Fruit fly (Drosophila melanogaster) whole organism, embryonic: ENCODE results near the gene CG3662.

Source experiments
- Ada2b ChIP-seq: fragments of 200-800 bp; sonication (Bioruptor generic); IDR thresholded peaks from 2 replicates; pipeline ENCODE4 v1.3.6; 2022; ENCODE audit warnings: missing biosample characterization, missing genetic modification characterization
- Bdp1 ChIP-seq: fragments of 200-800 bp; sonication (Bioruptor generic); optimal IDR thresholded peaks from 3 replicates; lab custom pipeline; 2016; ENCODE audit warnings: missing biosample characterization, missing genetic modification characterization
- Blimp-1 ChIP-seq: fragments of 200-800 bp; sonication (Bioruptor generic); optimal IDR thresholded peaks from 3 replicates; lab custom pipeline; 2018; ENCODE audit warnings: missing biosample characterization, missing genetic modification characterization, mild to moderate bottlenecking, moderate library complexity, missing genetic modification reagents
- CG12155 ChIP-seq: fragments of 200-800 bp; sonication (Bioruptor generic); optimal IDR thresholded peaks from 3 replicates; lab custom pipeline; 2016; ENCODE audit warnings: missing biosample characterization, missing genetic modification characterization
- CG14860 ChIP-seq: fragments of 200-800 bp; sonication (Bioruptor generic); IDR thresholded peaks from 3 replicates; pipeline ENCODE4 v1.3.6; 2022; ENCODE audit warnings: missing biosample characterization, missing genetic modification characterization; ENCODE audit not compliant: partially characterized antibody
- CG15601 ChIP-seq: fragments of 200-800 bp; sonication (Bioruptor generic); optimal IDR thresholded peaks from 3 replicates; lab custom pipeline; 2019; ENCODE audit warnings: missing biosample characterization, mild to moderate bottlenecking, missing genetic modification characterization, moderate library complexity
- CG1603 ChIP-seq: fragments of 200-800 bp; sonication (Bioruptor generic); optimal IDR thresholded peaks from 2 replicates; lab custom pipeline; 2019; ENCODE audit warnings: missing biosample characterization, mild to moderate bottlenecking, missing genetic modification characterization, moderate library complexity
- CG16779 ChIP-seq: fragments of 200-800 bp; sonication (Bioruptor generic); IDR thresholded peaks from 2 replicates; pipeline ENCODE4 v1.3.6; 2022; ENCODE audit warnings: missing biosample characterization, missing genetic modification characterization
- CG16863 ChIP-seq: fragments of 200-800 bp; sonication (Bioruptor generic); optimal IDR thresholded peaks from 3 replicates; lab custom pipeline; 2016; ENCODE audit warnings: missing biosample characterization, missing genetic modification characterization
- CG17359 ChIP-seq: fragments of 200-800 bp; sonication (Bioruptor generic); optimal IDR thresholded peaks from 3 replicates; lab custom pipeline; 2018; ENCODE audit warnings: missing biosample characterization, mild to moderate bottlenecking, missing genetic modification characterization, moderate library complexity
- CG18599 ChIP-seq: fragments of 200-800 bp; sonication (Bioruptor generic); optimal IDR thresholded peaks from 3 replicates; lab custom pipeline; 2017; ENCODE audit warnings: missing biosample characterization, missing genetic modification characterization, mild to moderate bottlenecking, moderate library complexity, missing genetic modification reagents
- CG2889 ChIP-seq: fragments of 200-800 bp; sonication (Bioruptor generic); IDR thresholded peaks from 3 replicates; pipeline ENCODE4 v1.3.6; 2022; ENCODE audit warnings: missing biosample characterization, missing genetic modification characterization
- CG30403 ChIP-seq: fragments of 200-800 bp; sonication (Bioruptor generic); optimal IDR thresholded peaks from 3 replicates; lab custom pipeline; 2016; ENCODE audit warnings: missing biosample characterization, missing genetic modification characterization
- CG32767 ChIP-seq: fragments of 200-800 bp; sonication (Bioruptor generic); IDR thresholded peaks from 2 replicates; pipeline ENCODE4 v1.3.6; 2022; ENCODE audit warnings: missing biosample characterization, missing genetic modification characterization
- CG3726 ChIP-seq: fragments of 200-800 bp; sonication (Bioruptor generic); IDR thresholded peaks from 3 replicates; pipeline ENCODE4, ENCODE4 v1.3.6; 2022; ENCODE audit warnings: missing biosample characterization, missing genetic modification characterization
- CG4820 ChIP-seq: fragments of 200-800 bp; sonication (Bioruptor generic); optimal IDR thresholded peaks from 3 replicates; lab custom pipeline; 2016; ENCODE audit warnings: missing biosample characterization, missing genetic modification characterization
- CG6683 ChIP-seq: fragments of 200-800 bp; sonication (Bioruptor generic); optimal IDR thresholded peaks from 2 replicates; lab custom pipeline; 2017; ENCODE audit warnings: missing biosample characterization, mild to moderate bottlenecking, missing genetic modification characterization, missing genetic modification reagents
- CG7271 ChIP-seq: fragments of 200-800 bp; sonication (Bioruptor generic); optimal IDR thresholded peaks from 2 replicates; lab custom pipeline; 2018; ENCODE audit warnings: missing biosample characterization, mild to moderate bottlenecking, missing genetic modification characterization, moderate library complexity
- CG7556 ChIP-seq: fragments of 200-800 bp; sonication (Bioruptor generic); optimal IDR thresholded peaks from 2 replicates; lab custom pipeline; 2017; ENCODE audit warnings: missing biosample characterization, mild to moderate bottlenecking, missing genetic modification characterization
- CG8290 ChIP-seq, 3 experiments: fragments of 200-800 bp; sonication (Bioruptor generic); optimal IDR thresholded peaks; 2 replicates each; lab custom pipeline; 2016 to 2019; ENCODE audit warnings: missing biosample characterization in 3 of 3, missing genetic modification characterization in 3 of 3, mild to moderate bottlenecking in 2 of 3, moderate library complexity in 1 of 3
- CG8478 ChIP-seq: fragments of >200 bp; optimal IDR thresholded peaks from 2 replicates; lab custom pipeline; 2018
- CHES-1-like ChIP-seq: fragments of 200-800 bp; sonication (Bioruptor generic); optimal IDR thresholded peaks from 2 replicates; lab custom pipeline; 2016; ENCODE audit warnings: missing biosample characterization, missing genetic modification characterization
- D ChIP-seq, 2 experiments: fragments of 200-800 bp in 1 of 2; fragments of >200 bp in 1 of 2; sonication (Bioruptor generic) in 1 of 2; optimal IDR thresholded peaks; 2 replicates in 1 of 2; 3 replicates in 1 of 2; lab custom pipeline; 2017; ENCODE audit warnings: mild to moderate bottlenecking in 1 of 2, missing biosample characterization in 1 of 2, missing genetic modification characterization in 1 of 2, missing genetic modification reagents in 1 of 2
- D19A ChIP-seq: fragments of 200-800 bp; optimal IDR thresholded peaks from 3 replicates; lab custom pipeline; 2019; ENCODE audit warnings: missing biosample characterization, mild to moderate bottlenecking, missing genetic modification characterization, moderate library complexity
- Doc2 ChIP-seq: fragments of 200-800 bp; sonication (Bioruptor generic); IDR thresholded peaks from 2 replicates; pipeline ENCODE4 v1.3.6; 2022; ENCODE audit warnings: missing biosample characterization, missing genetic modification characterization
- E2f1 ChIP-seq: fragments of 200-800 bp; sonication (Bioruptor generic); IDR thresholded peaks from 2 replicates; pipeline ENCODE4 v1.3.6; 2022; ENCODE audit warnings: missing biosample characterization, missing genetic modification characterization
- HLH3B ChIP-seq: fragments of 200-800 bp; sonication (Bioruptor generic); IDR thresholded peaks from 2 replicates; pipeline ENCODE4 v1.3.6; 2022; ENCODE audit warnings: missing biosample characterization, missing genetic modification characterization
- Hmx ChIP-seq: fragments of 200-800 bp; sonication (Bioruptor generic); optimal IDR thresholded peaks from 2 replicates; lab custom pipeline; 2016; ENCODE audit warnings: missing biosample characterization, missing genetic modification characterization
- Hr3 ChIP-seq: fragments of 200-800 bp; sonication (Bioruptor generic); optimal IDR thresholded peaks from 3 replicates; lab custom pipeline; 2016; ENCODE audit warnings: missing biosample characterization, missing genetic modification characterization
- MESR4 ChIP-seq: fragments of 200-800 bp; sonication (Bioruptor generic); optimal IDR thresholded peaks from 2 replicates; lab custom pipeline; 2018; ENCODE audit warnings: missing biosample characterization, mild to moderate bottlenecking, missing genetic modification characterization, moderate library complexity
- Nf-YB ChIP-seq: fragments of 200-800 bp; sonication (Bioruptor generic); optimal IDR thresholded peaks from 3 replicates; lab custom pipeline; 2019; ENCODE audit warnings: missing biosample characterization, mild to moderate bottlenecking, missing genetic modification characterization, moderate library complexity
- aop ChIP-seq: fragments of 200-800 bp; sonication (Bioruptor generic); IDR thresholded peaks from 2 replicates; pipeline ENCODE4 v1.3.6; 2022; ENCODE audit warnings: missing biosample characterization, missing genetic modification characterization
- ato ChIP-seq: fragments of 200-800 bp; sonication (Bioruptor generic); IDR thresholded peaks from 2 replicates; pipeline ENCODE4 v1.3.6; 2022; ENCODE audit warnings: missing biosample characterization, missing genetic modification characterization; ENCODE audit not compliant: partially characterized antibody
- br ChIP-seq: fragments of >200 bp; optimal IDR thresholded peaks from 2 replicates; lab custom pipeline; 2017
- chn ChIP-seq: fragments of 200-800 bp; sonication (Bioruptor generic); optimal IDR thresholded peaks from 2 replicates; lab custom pipeline; 2016; ENCODE audit warnings: missing biosample characterization, missing genetic modification characterization
- ewg ChIP-seq: fragments of 200-800 bp; sonication (Bioruptor generic); optimal IDR thresholded peaks from 3 replicates; lab custom pipeline; 2017; ENCODE audit warnings: mild to moderate bottlenecking, missing biosample characterization, missing genetic modification reagents, missing genetic modification characterization
- grn ChIP-seq: fragments of 200-800 bp; sonication (Bioruptor generic); optimal IDR thresholded peaks from 3 replicates; lab custom pipeline; 2017; ENCODE audit warnings: missing biosample characterization, missing genetic modification characterization
- h ChIP-seq: fragments of >200 bp; optimal IDR thresholded peaks from 2 replicates; lab custom pipeline; 2017
- hkb ChIP-seq, 2 experiments: fragments of 200-800 bp in 1 of 2; fragments of >200 bp in 1 of 2; sonication (Bioruptor generic) in 1 of 2; IDR thresholded peaks in 1 of 2; optimal IDR thresholded peaks in 1 of 2; 2 replicates each; pipeline versions ENCODE4 v1.3.6 to Lab custom; 2017 to 2022; ENCODE audit warnings: missing biosample characterization in 1 of 2, missing genetic modification characterization in 1 of 2
- hth ChIP-seq: fragments of >200 bp; optimal IDR thresholded peaks from 2 replicates; lab custom pipeline; 2017; ENCODE audit warnings: inconsistent platforms
- lmd ChIP-seq: fragments of 200-800 bp; sonication (Bioruptor generic); IDR thresholded peaks from 2 replicates; pipeline ENCODE4 v1.3.6; 2022; ENCODE audit warnings: missing biosample characterization, missing genetic modification characterization
- nerfin-2 ChIP-seq: fragments of 200-800 bp; sonication (Bioruptor generic); IDR thresholded peaks from 2 replicates; pipeline ENCODE4 v1.3.6; 2022; ENCODE audit warnings: missing biosample characterization, missing genetic modification characterization; ENCODE audit not compliant: partially characterized antibody
- otp ChIP-seq: fragments of 200-800 bp; sonication (Bioruptor generic); IDR thresholded peaks from 3 replicates; pipeline ENCODE4, ENCODE4 v1.3.6; 2022; ENCODE audit warnings: missing biosample characterization, missing genetic modification characterization
- phol ChIP-seq: fragments of 200-800 bp; sonication (Bioruptor generic); optimal IDR thresholded peaks from 3 replicates; lab custom pipeline; 2018; ENCODE audit warnings: missing biosample characterization, mild to moderate bottlenecking, missing genetic modification characterization, moderate library complexity
- pzg ChIP-seq: fragments of 200-800 bp; sonication (Bioruptor generic); optimal IDR thresholded peaks from 3 replicates; lab custom pipeline; 2018; ENCODE audit warnings: missing biosample characterization, mild to moderate bottlenecking, missing genetic modification characterization, moderate library complexity
- sug ChIP-seq: fragments of 200-800 bp; optimal IDR thresholded peaks from 2 replicates; lab custom pipeline; 2019; ENCODE audit warnings: missing biosample characterization, mild to moderate bottlenecking, missing genetic modification characterization, moderate library complexity
- toy ChIP-seq: fragments of 200-800 bp; sonication (Bioruptor generic); IDR thresholded peaks from 2 replicates; pipeline ENCODE4 v1.3.6; 2022; ENCODE audit warnings: missing biosample characterization, missing genetic modification characterization
- vvl ChIP-seq: fragments of 200-800 bp; sonication (Bioruptor generic); IDR thresholded peaks from 2 replicates; pipeline ENCODE4 v1.3.6; 2022; ENCODE audit warnings: missing biosample characterization, missing genetic modification characterization
- wor ChIP-seq: fragments of 200-800 bp; sonication (Bioruptor generic); IDR thresholded peaks from 2 replicates; pipeline ENCODE4 v1.3.6; 2022; ENCODE audit warnings: missing biosample characterization, missing genetic modification characterization
- zen ChIP-seq: fragments of 200-800 bp; sonication (Bioruptor generic); optimal IDR thresholded peaks from 3 replicates; lab custom pipeline; 2018; ENCODE audit warnings: missing biosample characterization, mild to moderate bottlenecking, missing genetic modification characterization, moderate library complexity

The CG3662 gene

dm6 chr2L:855052-855547 lies 34.0 kb downstream of the CG3662 start, which contains the start of gene CG13949 (continued):
- TF ChIP-seq ewg (GFP tag; lab: Kevin White, UChicago) = peak; percentile 35
- TF ChIP-seq hkb (optimal IDR thresholded peaks at IDR 0.05; lab: Kevin White, UChicago) = peak; percentile 63
- TF ChIP-seq hkb (GFP tag; IDR thresholded peaks at IDR 0.05; lab: Robert Waterston, UW) = peak; percentile 85
- TF ChIP-seq ato (GFP tag; lab: Robert Waterston, UW) = no peak
- TF ChIP-seq CG4820 (GFP tag; lab: Kevin White, UChicago) = peak; percentile 17
- peak; percentile 70 for TF ChIP-seq CG18599
- peak; percentile 33 for TF ChIP-seq CHES-1-like (GFP tag; lab: Kevin White, UChicago)
- TF ChIP-seq CG7271 (tag; lab: Kevin White, UChicago) = no peak
- TF ChIP-seq CG8478 (lab: Kevin White, UChicago) = peak; percentile 17
- peak; percentile 73; the same call in 1 of the 2 replicates for TF ChIP-seq Ada2b
- peak; percentile 44 for TF ChIP-seq sug
- no peak for TF ChIP-seq h (lab: Kevin White, UChicago)
- TF ChIP-seq D (optimal IDR thresholded peaks at IDR 0.05; lab: Kevin White, UChicago) = no peak
- TF ChIP-seq D (GFP tag; optimal IDR thresholded peaks at IDR 0.05; lab: Kevin White, UChicago) = peak; percentile 19
- peak; percentile 88 for TF ChIP-seq vvl (GFP tag; lab: Robert Waterston, UW)
- peak; percentile 31 for TF ChIP-seq Bdp1 (GFP tag; lab: Kevin White, UChicago)
- TF ChIP-seq Hmx (GFP tag; lab: Kevin White, UChicago) = peak; percentile 32
- peak; percentile 49 for TF ChIP-seq CG8290 (GFP tag; optimal IDR thresholded peaks at IDR 0.05; lab: Kevin White, UChicago)
- peak in 1 of 2 experiments; percentile 80 for TF ChIP-seq CG8290 (tag; optimal IDR thresholded peaks at IDR 0.05; lab: Kevin White, UChicago)
- TF ChIP-seq HLH3B (GFP tag; lab: Robert Waterston, UW) = peak; percentile 64
- no peak for TF ChIP-seq br
- TF ChIP-seq pzg = peak; percentile 55
- no peak for TF ChIP-seq wor (GFP tag; lab: Robert Waterston, UW)
- no peak for TF ChIP-seq MESR4 (GFP tag; lab: Kevin White, UChicago)
- no peak for TF ChIP-seq CG14860 (GFP tag; lab: Robert Waterston, UW)
- peak; percentile 52 for TF ChIP-seq CG15601 (tag; lab: Kevin White, UChicago)
- no peak for TF ChIP-seq aop (GFP tag; lab: Robert Waterston, UW)
- TF ChIP-seq toy (GFP tag; lab: Robert Waterston, UW) = peak; percentile 20; the same call in 1 of the 2 replicates
- no peak for TF ChIP-seq otp (GFP tag; lab: Robert Waterston, UW)
- peak; percentile 75 for TF ChIP-seq E2f1
- no peak for TF ChIP-seq Doc2 (GFP tag; lab: Robert Waterston, UW)
- no peak for TF ChIP-seq nerfin-2 (GFP tag; lab: Robert Waterston, UW)
- TF ChIP-seq CG12155 (GFP tag; lab: Kevin White, UChicago) = peak; percentile 69
- peak; percentile 66 for TF ChIP-seq phol (tag; lab: Kevin White, UChicago)
- peak; percentile 62 for TF ChIP-seq CG17359
- TF ChIP-seq D19A (tag; lab: Kevin White, UChicago) = no peak
- peak; percentile 68; the same call in 1 of the 2 replicates for TF ChIP-seq CG16779
- no peak for TF ChIP-seq CG3726 (GFP tag; lab: Robert Waterston, UW)
- TF ChIP-seq Blimp-1 (GFP tag; lab: Kevin White, UChicago) = peak; percentile 56
- no peak for TF ChIP-seq hth (lab: Kevin White, UChicago)
- TF ChIP-seq CG16863 (GFP tag; lab: Kevin White, UChicago) = peak; percentile 23
- TF ChIP-seq CG1603 (tag; lab: Kevin White, UChicago) = peak; percentile 73
- no peak for TF ChIP-seq CG6683 (GFP tag; lab: Kevin White, UChicago)
- no peak for TF ChIP-seq CG32767
- peak; percentile 56 for TF ChIP-seq grn (GFP tag; lab: Kevin White, UChicago)
- TF ChIP-seq Nf-YB (GFP tag; lab: Kevin White, UChicago) = peak; percentile 27
- TF ChIP-seq Hr3 = peak; percentile 51
- TF ChIP-seq lmd = peak; percentile 72
- peak; percentile 70 for TF ChIP-seq CG30403 (GFP tag; lab: Kevin White, UChicago)
- peak; percentile 60 for TF ChIP-seq CG7556 (GFP tag; lab: Kevin White, UChicago)
- peak; percentile 24 for TF ChIP-seq zen (tag; lab: Kevin White, UChicago)
- peak; percentile 48 for TF ChIP-seq chn (GFP tag; lab: Kevin White, UChicago)
- TF ChIP-seq CG2889 (GFP tag; lab: Robert Waterston, UW) = no peak
